Fruit fly (Drosophila melanogaster) ovary, adult (tissue): ENCODE data around the gene stol.
"Not testable (repeated sequence)": the region's sequence is repeated elsewhere in the genome, so short reads cannot be mapped to it uniquely, and the experiment has no call there.

Experiments used
- CG17801 ChIP-seq: fragments of 200-800 bp; optimal IDR thresholded peaks from 2 replicates; lab custom pipeline; 2019; ENCODE audit warnings: missing biosample characterization, mild to moderate bottlenecking, missing genetic modification characterization, moderate library complexity; ENCODE audit not compliant: partially characterized antibody

stol gene

DNA sequence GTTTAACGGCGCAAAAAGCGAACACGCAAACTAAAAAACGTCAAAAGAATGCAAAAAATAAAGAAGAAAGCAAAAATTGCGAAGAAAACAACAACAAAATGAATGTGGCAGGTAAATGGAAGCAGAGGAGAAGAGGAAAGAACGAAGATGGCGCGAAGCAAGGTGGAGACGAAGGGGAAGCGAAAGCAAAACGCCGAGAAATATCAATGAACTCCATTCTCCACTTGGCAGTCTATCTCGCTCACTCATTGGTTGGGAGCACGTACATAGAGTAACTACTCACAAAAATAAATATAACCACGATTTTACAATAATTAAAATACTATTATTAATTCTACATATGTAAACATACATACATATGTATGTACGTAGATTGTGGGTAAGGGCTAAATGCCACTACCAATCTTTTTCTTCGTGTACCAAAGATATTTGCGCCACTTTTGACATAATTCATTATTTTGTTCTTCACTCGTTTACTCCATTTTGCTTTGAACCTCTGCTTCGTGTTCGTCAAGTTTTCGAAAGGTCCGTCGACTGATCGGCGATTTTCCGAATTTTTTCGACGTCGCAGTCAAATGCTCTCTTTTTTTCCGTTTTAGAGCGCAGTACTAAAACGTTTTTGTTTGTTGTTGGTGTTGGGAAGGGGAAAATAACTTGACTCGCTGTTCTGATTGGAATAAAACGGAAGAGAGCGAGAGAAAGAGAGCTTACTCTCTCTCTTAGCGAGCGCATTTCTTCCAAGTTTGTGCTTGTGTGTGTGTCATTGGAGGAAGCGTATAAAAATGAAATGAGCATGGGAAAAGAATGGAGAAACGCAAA, 27.2 kb upstream of the stol start:
- peak; percentile 52 for TF ChIP-seq CG17801

DNA sequence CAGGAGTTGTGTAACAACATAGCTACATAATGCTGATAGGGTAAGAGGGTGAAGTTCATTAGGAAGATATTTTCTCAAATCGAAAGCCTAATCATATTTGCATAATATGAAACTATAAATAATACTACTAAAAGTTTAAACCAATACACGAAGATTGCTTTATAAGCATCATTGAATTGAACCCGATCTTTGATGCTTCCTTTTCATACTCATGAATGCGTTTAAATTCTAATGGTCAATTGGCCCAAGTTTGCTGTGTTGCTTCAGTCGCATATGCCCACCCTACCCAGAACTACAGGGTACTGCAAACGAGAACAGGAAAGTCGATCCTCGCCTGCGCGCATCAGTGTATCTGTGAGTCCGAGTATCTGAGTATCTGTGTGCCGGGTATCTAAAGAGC, 25.5 kb upstream of the stol start:
- no peak for TF ChIP-seq CG17801

DNA sequence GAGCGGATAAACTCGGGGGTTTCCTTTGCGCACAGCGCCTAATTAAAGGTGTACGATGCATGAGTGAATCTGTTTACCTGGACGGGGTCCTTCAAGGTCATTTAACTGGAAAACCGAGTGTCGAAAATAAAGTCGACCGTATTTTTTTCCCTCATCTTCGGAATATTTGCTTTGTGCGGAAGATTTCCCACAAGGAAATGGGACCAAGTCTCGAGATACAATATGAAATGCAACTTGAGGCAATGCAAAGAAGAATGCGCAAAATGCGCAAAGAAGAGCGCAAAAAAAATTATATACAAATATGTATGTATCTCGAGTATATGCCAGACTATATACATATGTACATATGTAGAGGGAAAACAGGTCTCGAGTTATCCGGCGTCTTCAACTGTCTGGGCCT, 24.9 kb upstream of the stol start:
- no peak for TF ChIP-seq CG17801

DNA sequence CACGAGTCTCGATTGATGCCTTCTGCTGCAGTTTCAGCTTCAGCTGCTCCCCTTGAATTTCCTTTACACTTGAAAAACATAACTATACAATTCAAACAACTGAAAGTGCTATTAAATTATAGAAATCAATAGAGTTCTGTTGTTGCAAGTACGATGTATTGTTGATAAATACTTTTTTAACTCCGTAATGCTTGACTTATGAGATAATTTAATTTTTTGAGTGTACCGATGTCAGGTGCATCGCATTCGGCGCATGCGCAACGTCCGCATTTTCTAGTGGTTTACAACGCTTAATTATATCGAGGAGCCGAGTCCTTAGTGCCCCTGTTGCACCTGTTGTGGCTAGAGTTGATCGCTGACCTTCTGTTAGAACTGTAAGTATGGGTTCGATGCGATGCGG, 23.3 kb upstream of the stol start:
- TF ChIP-seq CG17801 = no peak

DNA sequence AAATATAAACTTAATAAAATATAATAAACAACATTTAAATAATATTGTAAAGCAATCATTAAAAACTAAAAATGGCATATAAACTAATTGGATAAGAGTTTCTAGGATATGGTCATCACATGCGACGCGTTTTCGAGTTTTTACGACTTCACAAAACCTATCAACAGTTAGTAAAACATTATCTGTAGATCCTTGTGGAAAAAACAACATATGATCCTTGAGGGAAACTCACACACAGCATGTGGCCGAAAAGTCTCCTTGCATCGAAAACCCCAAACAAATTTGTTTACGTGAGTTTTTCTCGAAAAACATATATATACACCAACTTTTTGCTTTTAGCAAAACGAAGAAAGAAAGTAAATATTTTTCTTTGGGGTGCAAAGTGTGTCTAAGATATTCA, 22.8 kb upstream of the stol start:
- TF ChIP-seq CG17801 = no peak

DNA sequence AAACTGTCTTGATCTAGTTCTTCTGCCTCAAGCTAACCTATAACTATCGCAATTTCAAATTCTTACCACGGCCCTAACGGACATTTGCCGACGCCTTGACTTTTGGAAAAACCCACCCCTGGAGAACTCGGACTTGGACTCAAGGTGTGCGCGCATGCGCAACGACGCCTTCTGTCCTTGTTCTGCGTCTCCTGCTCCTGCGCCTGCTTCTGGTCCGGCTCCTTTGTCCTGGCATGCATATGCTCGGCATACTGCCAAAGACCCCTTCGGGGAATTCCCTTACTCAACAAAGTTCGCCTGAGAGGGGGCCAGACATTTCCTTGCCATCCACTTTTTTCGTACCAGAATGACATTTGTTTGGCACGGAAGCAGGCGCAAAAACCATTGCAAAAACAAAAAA, 17.8 kb upstream of the stol start:
- TF ChIP-seq CG17801 = no peak

DNA sequence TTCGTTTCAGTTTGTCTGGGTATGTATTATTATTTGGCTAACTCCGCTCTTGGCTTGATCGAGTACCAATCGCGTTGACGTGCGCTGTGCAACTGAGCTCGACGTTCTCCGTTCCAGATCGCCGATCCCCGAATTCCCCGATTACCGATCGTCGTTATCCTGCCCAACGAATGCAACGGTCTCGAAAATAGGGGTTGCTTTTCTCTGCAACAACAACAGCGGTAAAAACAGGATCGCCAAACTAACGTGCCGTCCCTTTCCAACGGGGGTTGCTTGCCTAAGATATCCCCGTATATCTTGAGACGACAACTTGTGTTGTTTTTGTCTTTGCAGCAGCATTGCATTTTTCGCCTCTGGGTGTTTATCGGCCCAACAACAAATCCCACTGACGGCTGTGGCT, 13.6 kb upstream of the stol start:
- no peak for TF ChIP-seq CG17801

DNA sequence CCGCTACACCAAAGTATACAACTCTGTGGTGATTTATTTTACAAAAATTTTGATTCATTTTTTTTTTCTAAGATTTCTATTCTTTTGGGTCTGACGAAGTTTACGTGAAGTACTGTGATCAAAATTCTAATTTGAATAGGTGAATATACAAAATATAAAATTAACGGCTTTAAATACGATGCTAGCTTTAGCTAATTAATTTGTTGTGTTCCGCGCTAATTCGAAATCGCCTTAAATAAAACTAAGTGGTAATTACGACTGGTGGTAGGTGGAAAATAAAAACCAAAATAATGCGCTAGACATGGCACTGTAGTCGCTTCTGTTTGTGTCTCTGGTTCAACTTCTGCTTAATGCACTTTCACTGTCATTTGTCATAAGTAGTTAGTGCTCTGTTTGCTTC, 7.1 kb downstream of the stol start, which contains the start of gene CG43924:
CG43924 (minus strand) TSS at position 101 of the 400 bp plus-strand sequence.
- TF ChIP-seq CG17801 = not testable (repeated sequence)

DNA sequence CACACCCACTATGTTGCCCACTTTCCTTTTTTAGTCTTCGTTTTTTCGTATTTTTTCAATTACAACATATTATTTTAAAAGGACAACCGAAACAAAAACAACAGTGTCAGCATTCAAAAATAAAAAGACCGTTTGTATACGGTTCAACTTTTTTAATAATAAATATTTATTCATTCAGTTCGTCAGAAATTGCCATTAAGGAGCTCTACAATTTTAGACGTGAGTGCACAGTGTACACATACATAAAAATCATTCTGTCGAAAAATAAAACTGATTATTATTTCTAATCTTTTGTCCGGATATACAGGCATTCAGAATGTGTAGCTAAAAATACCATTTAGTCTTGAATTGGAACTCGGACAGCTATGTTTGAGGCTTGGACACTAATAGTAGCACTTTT, 13.2 kb downstream of the stol start, which contains the start of gene CG31827:
CG31827 (plus strand) TSS at position 301 of the 400 bp plus-strand sequence.
- TF ChIP-seq CG17801 = not testable (repeated sequence)

DNA sequence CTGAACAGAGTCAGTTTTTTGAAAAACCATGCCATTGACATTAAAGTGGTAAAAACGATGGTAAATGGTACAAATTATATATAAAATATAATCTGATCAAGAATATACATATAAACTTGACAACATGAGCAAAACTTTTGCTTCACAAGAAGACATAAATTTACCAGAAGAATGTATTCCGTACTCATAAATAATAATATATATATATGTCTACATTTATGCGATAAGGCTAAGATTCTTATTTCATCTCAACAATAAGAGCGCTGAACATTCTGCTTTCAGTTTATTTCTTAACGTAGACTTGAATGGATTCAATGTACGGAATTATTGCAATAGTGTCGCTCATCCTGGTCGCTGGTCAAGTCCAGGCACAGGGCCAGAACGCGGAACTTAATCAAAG, 22.3 kb downstream of the stol start, which contains the start of gene CG31780:
CG31780 (plus strand) TSS at position 301 of the 400 bp plus-strand sequence.
- TF ChIP-seq CG17801 = not testable (repeated sequence)

DNA sequence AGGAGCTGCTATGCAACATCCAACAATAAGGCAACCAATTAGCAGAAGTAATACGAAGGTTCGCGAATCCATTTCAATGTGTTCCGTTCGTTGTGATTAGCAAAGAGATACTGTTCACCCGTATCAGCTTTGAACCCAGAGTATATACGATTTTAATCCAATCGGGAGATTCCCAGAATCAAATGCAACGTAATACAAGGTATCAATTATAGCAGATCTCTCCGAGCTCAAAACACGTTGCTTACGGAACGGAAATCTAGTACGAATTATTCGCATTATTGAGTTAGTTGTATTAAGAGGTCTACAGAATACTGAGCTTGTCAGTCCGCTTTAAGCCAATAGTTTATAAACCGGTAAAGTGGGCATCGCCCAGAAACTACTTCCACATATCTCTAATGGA, 23.7 kb downstream of the stol start, which contains the start of gene CG44140:
CG44140 (minus strand) TSS at position 101 of the 400 bp plus-strand sequence.
- not testable (repeated sequence) for TF ChIP-seq CG17801

DNA sequence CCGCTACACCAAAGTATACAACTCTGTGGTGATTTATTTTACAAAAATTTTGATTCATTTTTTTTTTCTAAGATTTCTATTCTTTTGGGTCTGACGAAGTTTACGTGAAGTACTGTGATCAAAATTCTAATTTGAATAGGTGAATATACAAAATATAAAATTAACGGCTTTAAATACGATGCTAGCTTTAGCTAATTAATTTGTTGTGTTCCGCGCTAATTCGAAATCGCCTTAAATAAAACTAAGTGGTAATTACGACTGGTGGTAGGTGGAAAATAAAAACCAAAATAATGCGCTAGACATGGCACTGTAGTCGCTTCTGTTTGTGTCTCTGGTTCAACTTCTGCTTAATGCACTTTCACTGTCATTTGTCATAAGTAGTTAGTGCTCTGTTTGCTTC, 42.1 kb downstream of the stol start, which contains the start of gene CG43923:
CG43923 (minus strand) TSS at position 101 of the 400 bp plus-strand sequence.
- not testable (repeated sequence) for TF ChIP-seq CG17801

DNA sequence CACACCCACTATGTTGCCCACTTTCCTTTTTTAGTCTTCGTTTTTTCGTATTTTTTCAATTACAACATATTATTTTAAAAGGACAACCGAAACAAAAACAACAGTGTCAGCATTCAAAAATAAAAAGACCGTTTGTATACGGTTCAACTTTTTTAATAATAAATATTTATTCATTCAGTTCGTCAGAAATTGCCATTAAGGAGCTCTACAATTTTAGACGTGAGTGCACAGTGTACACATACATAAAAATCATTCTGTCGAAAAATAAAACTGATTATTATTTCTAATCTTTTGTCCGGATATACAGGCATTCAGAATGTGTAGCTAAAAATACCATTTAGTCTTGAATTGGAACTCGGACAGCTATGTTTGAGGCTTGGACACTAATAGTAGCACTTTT, 48.2 kb downstream of the stol start, which contains the start of gene CG18478:
CG18478 (plus strand) TSS at position 301 of the 400 bp plus-strand sequence.
- TF ChIP-seq CG17801 = not testable (repeated sequence)

DNA sequence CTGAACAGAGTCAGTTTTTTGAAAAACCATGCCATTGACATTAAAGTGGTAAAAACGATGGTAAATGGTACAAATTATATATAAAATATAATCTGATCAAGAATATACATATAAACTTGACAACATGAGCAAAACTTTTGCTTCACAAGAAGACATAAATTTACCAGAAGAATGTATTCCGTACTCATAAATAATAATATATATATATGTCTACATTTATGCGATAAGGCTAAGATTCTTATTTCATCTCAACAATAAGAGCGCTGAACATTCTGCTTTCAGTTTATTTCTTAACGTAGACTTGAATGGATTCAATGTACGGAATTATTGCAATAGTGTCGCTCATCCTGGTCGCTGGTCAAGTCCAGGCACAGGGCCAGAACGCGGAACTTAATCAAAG, 57.3 kb downstream of the stol start, which contains the start of gene CG18477:
CG18477 (plus strand) TSS at position 301 of the 400 bp plus-strand sequence.
- TF ChIP-seq CG17801 = not testable (repeated sequence)

DNA sequence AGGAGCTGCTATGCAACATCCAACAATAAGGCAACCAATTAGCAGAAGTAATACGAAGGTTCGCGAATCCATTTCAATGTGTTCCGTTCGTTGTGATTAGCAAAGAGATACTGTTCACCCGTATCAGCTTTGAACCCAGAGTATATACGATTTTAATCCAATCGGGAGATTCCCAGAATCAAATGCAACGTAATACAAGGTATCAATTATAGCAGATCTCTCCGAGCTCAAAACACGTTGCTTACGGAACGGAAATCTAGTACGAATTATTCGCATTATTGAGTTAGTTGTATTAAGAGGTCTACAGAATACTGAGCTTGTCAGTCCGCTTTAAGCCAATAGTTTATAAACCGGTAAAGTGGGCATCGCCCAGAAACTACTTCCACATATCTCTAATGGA, 58.7 kb downstream of the stol start, which contains the start of gene CG44141:
CG44141 (minus strand) TSS at position 101 of the 400 bp plus-strand sequence.
- TF ChIP-seq CG17801 = not testable (repeated sequence)

DNA sequence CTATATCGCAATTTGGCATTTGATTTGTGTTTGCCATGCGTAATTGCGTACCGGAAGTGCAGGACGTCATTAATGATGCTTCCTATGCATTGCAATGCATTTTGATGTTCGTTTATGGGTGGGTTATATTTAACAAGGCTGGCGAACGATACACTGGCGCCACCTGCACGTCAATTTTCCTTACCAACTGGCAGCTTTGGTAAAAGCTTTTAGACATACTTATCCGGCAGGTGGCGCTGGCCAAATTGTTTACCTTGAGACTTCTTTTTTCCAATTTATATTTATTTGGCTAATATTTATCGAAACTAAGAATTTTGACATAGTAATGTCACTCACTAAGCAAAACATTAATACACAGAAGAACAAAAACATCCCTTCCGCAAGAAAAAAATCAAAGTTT, 74.3 kb downstream of the stol start:
- no peak for TF ChIP-seq CG17801

DNA sequence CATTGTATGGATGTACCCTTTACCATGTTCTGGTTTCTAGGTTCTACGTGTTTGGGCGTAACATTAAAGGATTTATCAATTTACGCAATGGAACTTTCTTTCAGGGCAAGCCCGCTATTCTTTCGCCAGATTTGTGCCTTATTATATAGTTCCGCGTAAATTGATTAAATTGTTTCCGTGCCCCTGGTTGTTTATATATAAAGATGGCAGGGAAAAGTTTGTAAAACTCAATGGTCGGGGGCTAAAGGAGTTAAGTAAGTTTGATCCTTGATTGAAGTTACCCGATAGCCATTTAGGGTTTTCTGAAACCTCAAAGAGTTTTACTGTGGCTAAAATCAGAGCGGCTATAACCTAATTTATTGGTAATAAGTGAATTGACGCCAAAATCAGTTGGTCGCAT, 76.4 kb downstream of the stol start:
- TF ChIP-seq CG17801 = no peak
